Worm (Caenorhabditis elegans) whole organism, mixed stage, embryonic: Measurements from ENCODE around the gene F57F4.2.

Experiments
- nhr-237 ChIP-seq: fragments of 150-350 bp; optimal IDR thresholded peaks from 2 replicates; lab custom pipeline; 2014; ENCODE audit warnings: missing biosample characterization, missing genetic modification characterization
- unc-62 ChIP-seq: fragments of 150-350 bp; optimal IDR thresholded peaks from 2 replicates; lab custom pipeline; 2014; ENCODE audit warnings: missing biosample characterization, missing genetic modification reagents, missing genetic modification characterization

- TF ChIP-seq nhr-237 (tag; lab: Kevin White, UChicago), result no peak
- TF ChIP-seq unc-62 (GFP tag; lab: Kevin White, UChicago), result no peak
Measured at ce11 chrV:6407587-6407986, 18.1 kb upstream of the F57F4.2 start.
